Worm (Caenorhabditis elegans) whole organism, young adult: ENCODE data around the gene Y62H9A.16.

Experiments
- B0019.2 ChIP-seq: fragments of 200-800 bp; sonication (Bioruptor generic); conservative IDR thresholded peaks from 2 replicates; pipeline ENCODE4 v1.3.6; 2022; ENCODE audit warnings: missing genetic modification reagents, missing genetic modification characterization, missing compliant biosample characterization
- B0035.1 ChIP-seq: sonication (generic microtip); optimal IDR thresholded peaks from 2 replicates; lab custom pipeline; 2016; ENCODE audit warnings: missing genetic modification characterization, mild to moderate bottlenecking, missing compliant biosample characterization, missing genotype, missing genetic modification reagents
- B0261.1 ChIP-seq: sonication (generic microtip); optimal IDR thresholded peaks from 2 replicates; lab custom pipeline; 2016; ENCODE audit warnings: mild to moderate bottlenecking, missing genetic modification characterization, moderate library complexity, missing compliant biosample characterization
- C17E4.6 ChIP-seq: fragments of 200-800 bp; sonication (Bioruptor generic); IDR thresholded peaks from 2 replicates; pipeline ENCODE4 v1.3.6; 2022; ENCODE audit warnings: missing genetic modification reagents, missing genetic modification characterization, missing compliant biosample characterization
- D2030.7 ChIP-seq: fragments of 200-800 bp; sonication (Bioruptor generic); IDR thresholded peaks from 2 replicates; pipeline ENCODE4 v1.3.6; 2022; ENCODE audit warnings: missing genetic modification reagents, missing genetic modification characterization, missing compliant biosample characterization
- F23B12.7 ChIP-seq: sonication (generic microtip); optimal IDR thresholded peaks from 2 replicates; lab custom pipeline; 2017; ENCODE audit warnings: missing genetic modification characterization, mild to moderate bottlenecking, missing compliant biosample characterization, antibody characterized with exemption, moderate library complexity; ENCODE audit not compliant: insufficient read depth
- F33H1.4 ChIP-seq: fragments of 200-800 bp; sonication (Bioruptor generic); IDR thresholded peaks from 2 replicates; pipeline ENCODE4 v1.3.6; 2022; ENCODE audit warnings: missing genetic modification reagents, missing genetic modification characterization, missing compliant biosample characterization
- F37B4.10 ChIP-seq: fragments of 200-800 bp; sonication (Bioruptor generic); IDR thresholded peaks from 2 replicates; pipeline ENCODE4 v1.3.6; 2022; ENCODE audit warnings: missing genetic modification characterization, missing compliant biosample characterization
- F57C9.4 ChIP-seq: sonication (generic microtip); optimal IDR thresholded peaks from 2 replicates; lab custom pipeline; 2017; ENCODE audit warnings: mild to moderate bottlenecking, missing genetic modification characterization, missing compliant biosample characterization
- T26A5.8 ChIP-seq: sonication (generic microtip); optimal IDR thresholded peaks from 2 replicates; lab custom pipeline; 2016; ENCODE audit warnings: missing genetic modification characterization, missing compliant biosample characterization
- Y53G8AR.9 ChIP-seq: fragments of 200-800 bp; sonication (Bioruptor generic); conservative IDR thresholded peaks from 2 replicates; pipeline ENCODE4 v1.3.6; 2022; ENCODE audit warnings: missing genetic modification reagents, missing genetic modification characterization, missing compliant biosample characterization
- ZK185.1 ChIP-seq: sonication (generic microtip); optimal IDR thresholded peaks from 2 replicates; lab custom pipeline; 2016; ENCODE audit warnings: mild to moderate bottlenecking, missing genetic modification characterization, missing compliant biosample characterization; ENCODE audit not compliant: poor library complexity, severe bottlenecking
- aptf-3 ChIP-seq: fragments of 200-800 bp; sonication (Bioruptor generic); IDR thresholded peaks from 2 replicates; pipeline ENCODE4 v1.3.6; 2022; ENCODE audit warnings: missing genetic modification characterization, missing compliant biosample characterization
- atf-7 ChIP-seq: sonication (generic microtip); optimal IDR thresholded peaks from 2 replicates; lab custom pipeline; 2017; ENCODE audit warnings: mild to moderate bottlenecking, missing genetic modification characterization, missing compliant biosample characterization
- athp-1 ChIP-seq: sonication (generic microtip); optimal IDR thresholded peaks from 2 replicates; lab custom pipeline; 2017; ENCODE audit warnings: mild to moderate bottlenecking, missing genetic modification characterization, missing compliant biosample characterization
- attf-6 ChIP-seq: fragments of 200-800 bp; sonication (Bioruptor generic); IDR thresholded peaks from 2 replicates; pipeline ENCODE4 v1.3.6; 2022; ENCODE audit warnings: missing genetic modification reagents, missing genetic modification characterization, missing compliant biosample characterization
- bed-2 ChIP-seq: fragments of 200-800 bp; sonication (Bioruptor generic); IDR thresholded peaks from 2 replicates; pipeline ENCODE4 v1.3.6; 2022; ENCODE audit warnings: missing genetic modification reagents, missing genetic modification characterization, missing compliant biosample characterization
- ccch-3 ChIP-seq: fragments of 200-800 bp; sonication (Bioruptor generic); optimal IDR thresholded peaks from 2 replicates; lab custom pipeline; 2018; ENCODE audit warnings: mild to moderate bottlenecking, missing genetic modification characterization, missing compliant biosample characterization
- ceh-79 ChIP-seq: sonication (generic microtip); optimal IDR thresholded peaks from 2 replicates; lab custom pipeline; 2017; ENCODE audit warnings: mild to moderate bottlenecking, missing genetic modification characterization, missing compliant biosample characterization
- dpff-1 ChIP-seq: sonication (generic microtip); optimal IDR thresholded peaks from 2 replicates; lab custom pipeline; 2017; ENCODE audit warnings: mild to moderate bottlenecking, missing genetic modification characterization, missing compliant biosample characterization
- egl-44 ChIP-seq: fragments of 200-800 bp; sonication (Bioruptor generic); IDR thresholded peaks from 2 replicates; pipeline ENCODE4 v1.3.6; 2022; ENCODE audit warnings: missing genetic modification reagents, missing genetic modification characterization, missing compliant biosample characterization
- egrh-3 ChIP-seq: fragments of 200-800 bp; sonication (Bioruptor generic); IDR thresholded peaks from 2 replicates; pipeline ENCODE4 v1.3.6; 2022; ENCODE audit warnings: missing genetic modification reagents, missing genetic modification characterization, missing compliant biosample characterization
- fkh-3 ChIP-seq: sonication (generic microtip); optimal IDR thresholded peaks from 2 replicates; lab custom pipeline; 2016; ENCODE audit warnings: mild to moderate bottlenecking, missing genetic modification characterization, missing compliant biosample characterization
- hlh-26 ChIP-seq: fragments of 200-800 bp; sonication (Bioruptor generic); conservative IDR thresholded peaks from 2 replicates; pipeline ENCODE4 v1.3.6; 2022; ENCODE audit warnings: missing genetic modification reagents, missing genetic modification characterization, missing compliant biosample characterization
- hsf-1 ChIP-seq: fragments of 200-800 bp; sonication (Bioruptor generic); IDR thresholded peaks from 2 replicates; pipeline ENCODE4 v1.3.6; 2022; ENCODE audit warnings: missing genetic modification reagents, missing genetic modification characterization, missing compliant biosample characterization
- let-607 ChIP-seq, 2 experiments: fragments of 200-800 bp in 1 of 2; sonication (Bioruptor generic) in 1 of 2; sonication (generic microtip) in 1 of 2; optimal IDR thresholded peaks; 2 replicates each; lab custom pipeline; 2016 to 2018; ENCODE audit warnings: mild to moderate bottlenecking in 2 of 2, missing compliant biosample characterization in 2 of 2, missing genetic modification characterization in 2 of 2, moderate library complexity in 2 of 2, missing genotype in 1 of 2
- lin-54 ChIP-seq: fragments of 200-800 bp; sonication (Bioruptor generic); optimal IDR thresholded peaks from 2 replicates; lab custom pipeline; 2018; ENCODE audit warnings: mild to moderate bottlenecking, missing genetic modification characterization, missing compliant biosample characterization
- madf-3 ChIP-seq: fragments of 200-800 bp; sonication (Bioruptor generic); IDR thresholded peaks from 2 replicates; pipeline ENCODE4 v1.3.6; 2022; ENCODE audit warnings: missing genetic modification reagents, missing genetic modification characterization, missing compliant biosample characterization
- madf-6 ChIP-seq: fragments of 200-800 bp; sonication (Bioruptor generic); IDR thresholded peaks from 2 replicates; pipeline ENCODE4 v1.3.6; 2022; ENCODE audit warnings: missing genetic modification reagents, missing genetic modification characterization, missing compliant biosample characterization
- madf-8 ChIP-seq: fragments of 200-800 bp; sonication (Bioruptor generic); conservative IDR thresholded peaks from 2 replicates; pipeline ENCODE4 v1.3.6; 2022; ENCODE audit warnings: missing genetic modification reagents, missing genetic modification characterization, missing compliant biosample characterization
- mcd-1 ChIP-seq: fragments of 200-800 bp; sonication (Bioruptor generic); IDR thresholded peaks from 2 replicates; pipeline ENCODE4 v1.3.6; 2022; ENCODE audit warnings: missing genetic modification reagents, missing genetic modification characterization, missing compliant biosample characterization
- mes-4 ChIP-seq: sonication (generic microtip); optimal IDR thresholded peaks from 2 replicates; lab custom pipeline; 2016; ENCODE audit warnings: missing genotype, missing genetic modification characterization, missing compliant biosample characterization
- mxl-1 ChIP-seq: sonication (generic microtip); optimal IDR thresholded peaks from 2 replicates; lab custom pipeline; 2016; ENCODE audit warnings: missing genetic modification characterization, missing compliant biosample characterization
- nfya-2 ChIP-seq: fragments of 200-800 bp; sonication (Bioruptor generic); IDR thresholded peaks from 2 replicates; pipeline ENCODE4 v1.3.6; 2022; ENCODE audit warnings: missing genetic modification reagents, missing genetic modification characterization, missing compliant biosample characterization
- nhr-179 ChIP-seq: sonication (generic microtip); optimal IDR thresholded peaks from 2 replicates; lab custom pipeline; 2016; ENCODE audit warnings: mild to moderate bottlenecking, missing genetic modification characterization, missing compliant biosample characterization
- nhr-80 ChIP-seq: sonication (generic microtip); optimal IDR thresholded peaks from 2 replicates; lab custom pipeline; 2016; ENCODE audit warnings: missing genetic modification characterization, missing compliant biosample characterization
- rpc-1 ChIP-seq, 2 experiments: fragments of 150-350 bp in 1 of 2; sonication (generic microtip) in 1 of 2; optimal IDR thresholded peaks; 2 replicates each; lab custom pipeline; 2014 to 2018; ENCODE audit warnings: missing biosample characterization in 1 of 2, missing genetic modification characterization in 1 of 2, missing genetic modification reagents in 1 of 2, missing genotype in 1 of 2
- sptf-2 ChIP-seq: fragments of 200-800 bp; sonication (Bioruptor generic); optimal IDR thresholded peaks from 2 replicates; lab custom pipeline; 2018; ENCODE audit warnings: mild to moderate bottlenecking, missing genetic modification characterization, missing compliant biosample characterization
- unc-130 ChIP-seq: sonication (generic microtip); optimal IDR thresholded peaks from 2 replicates; lab custom pipeline; 2016; ENCODE audit warnings: missing genetic modification reagents, missing genetic modification characterization, missing compliant biosample characterization
- xnd-1 ChIP-seq: sonication (generic microtip); optimal IDR thresholded peaks from 2 replicates; lab custom pipeline; 2016; ENCODE audit warnings: missing genotype, missing genetic modification reagents, missing genetic modification characterization, missing compliant biosample characterization
- zfh-2 ChIP-seq: fragments of 200-800 bp; sonication (Bioruptor generic); conservative IDR thresholded peaks from 2 replicates; pipeline ENCODE4 v1.3.6; 2022; ENCODE audit warnings: missing genetic modification reagents, missing genetic modification characterization, missing compliant biosample characterization
- zim-3 ChIP-seq: sonication (generic microtip); optimal IDR thresholded peaks from 2 replicates; lab custom pipeline; 2017; ENCODE audit warnings: mild to moderate bottlenecking, missing genetic modification characterization, moderate library complexity, missing compliant biosample characterization
- ztf-18 ChIP-seq: sonication (generic microtip); optimal IDR thresholded peaks from 2 replicates; lab custom pipeline; 2016; ENCODE audit warnings: missing genotype, mild to moderate bottlenecking, missing genetic modification characterization, missing compliant biosample characterization
- ztf-22 ChIP-seq: fragments of 200-800 bp; sonication (Bioruptor generic); optimal IDR thresholded peaks from 2 replicates; lab custom pipeline; 2018; ENCODE audit warnings: mild to moderate bottlenecking, missing genetic modification characterization, moderate library complexity, missing compliant biosample characterization
- ztf-26 ChIP-seq: sonication (generic microtip); optimal IDR thresholded peaks from 2 replicates; lab custom pipeline; 2017; ENCODE audit warnings: missing genetic modification characterization, missing compliant biosample characterization
- ztf-28 ChIP-seq: fragments of 200-800 bp; sonication (Bioruptor generic); IDR thresholded peaks from 2 replicates; pipeline ENCODE4 v1.3.6; 2022; ENCODE audit warnings: missing genetic modification reagents, missing genetic modification characterization, missing compliant biosample characterization
- ztf-3 ChIP-seq: fragments of 200-800 bp; sonication (Bioruptor generic); optimal IDR thresholded peaks from 2 replicates; lab custom pipeline; 2018; ENCODE audit warnings: mild to moderate bottlenecking, missing genetic modification characterization, missing compliant biosample characterization

Gene Y62H9A.16

DNA sequence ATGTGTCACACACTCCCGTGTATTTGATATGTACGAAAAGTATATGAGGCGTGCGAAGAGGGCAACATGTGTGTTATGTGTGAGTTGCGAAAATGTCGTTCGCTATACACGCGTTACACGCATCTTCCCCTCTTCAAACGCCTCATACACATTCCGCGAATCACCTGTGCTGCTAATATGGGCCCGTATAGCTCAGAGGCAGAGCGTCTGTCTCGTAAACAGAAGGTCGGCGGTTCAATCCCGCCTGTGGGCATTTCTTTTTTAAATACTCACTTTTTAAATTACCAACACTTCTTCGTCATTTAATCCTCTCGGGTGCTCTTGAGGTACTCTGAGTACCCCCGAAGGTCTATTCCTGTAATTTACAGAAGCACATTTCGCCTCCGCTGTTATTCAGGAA lies 15.5 kb downstream of the Y62H9A.16 start (continued):
- no peak for TF ChIP-seq xnd-1 (tag; lab: Kevin White, UChicago)
- peak; percentile 50 for TF ChIP-seq ZK185.1 (tag; lab: Kevin White, UChicago)
- TF ChIP-seq rpc-1 (optimal IDR thresholded peaks at IDR 0.05; lab: Kevin White, UChicago): peak; percentile 71
- peak; percentile 93 for TF ChIP-seq rpc-1 (tag; optimal IDR thresholded peaks at IDR 0.05; lab: Kevin White, UChicago)
- no peak for TF ChIP-seq Y53G8AR.9 (GFP tag; lab: Robert Waterston, UW)
- peak; percentile 63 for TF ChIP-seq attf-6 (GFP tag; lab: Robert Waterston, UW)
- peak; percentile 89 for TF ChIP-seq B0261.1 (tag; lab: Kevin White, UChicago)
- TF ChIP-seq F33H1.4 (GFP tag; lab: Robert Waterston, UW): no peak
- peak; percentile 46 for TF ChIP-seq sptf-2 (GFP tag; lab: Kevin White, UChicago)
- no peak for TF ChIP-seq madf-8 (GFP tag; lab: Robert Waterston, UW)
- TF ChIP-seq ztf-22 (GFP tag; lab: Kevin White, UChicago): no peak
- no peak for TF ChIP-seq hlh-26
- TF ChIP-seq ztf-28 (GFP tag; lab: Robert Waterston, UW): peak; percentile 71; the same call in 1 of the 2 replicates
- TF ChIP-seq D2030.7 (GFP tag; lab: Robert Waterston, UW): peak; percentile 86
- TF ChIP-seq zfh-2: no peak
- TF ChIP-seq bed-2 (GFP tag; lab: Robert Waterston, UW): no peak
- peak; percentile 2 for TF ChIP-seq mes-4 (tag; lab: Kevin White, UChicago)
- no peak for TF ChIP-seq fkh-3 (tag; lab: Kevin White, UChicago)
- no peak for TF ChIP-seq B0019.2
- TF ChIP-seq hsf-1 (GFP tag; lab: Robert Waterston, UW): no peak
- no peak for TF ChIP-seq ceh-79
- TF ChIP-seq madf-6 (GFP tag; lab: Robert Waterston, UW): no peak; the same call in 1 of the 2 replicates
- TF ChIP-seq mcd-1 (GFP tag; lab: Robert Waterston, UW): no peak
- no peak for TF ChIP-seq F57C9.4 (tag; lab: Kevin White, UChicago)
- no peak for TF ChIP-seq ccch-3
- peak; percentile 42 for TF ChIP-seq B0035.1
- TF ChIP-seq atf-7 (tag; lab: Kevin White, UChicago): peak; percentile 26
- no peak for TF ChIP-seq dpff-1 (tag; lab: Kevin White, UChicago)
- TF ChIP-seq F37B4.10 (GFP tag; lab: Robert Waterston, UW): no peak
- peak; percentile 85 for TF ChIP-seq mxl-1 (tag; lab: Kevin White, UChicago)
- TF ChIP-seq unc-130 (GFP tag; lab: Kevin White, UChicago): no peak
- TF ChIP-seq lin-54 (GFP tag; lab: Kevin White, UChicago): peak; percentile 52
- TF ChIP-seq, all 124 proteins: peak for 51

ce11 chrX:11934933-11935332 lies 16.8 kb downstream of the Y62H9A.16 start:
- peak; percentile 13 for TF ChIP-seq fkh-3 (tag; lab: Kevin White, UChicago)
- TF ChIP-seq ztf-26: peak; percentile 71
- peak; percentile 52 for TF ChIP-seq ztf-18 (tag; lab: Kevin White, UChicago)
- no peak for TF ChIP-seq hsf-1 (GFP tag; lab: Robert Waterston, UW)
- peak; percentile 70 for TF ChIP-seq mcd-1 (GFP tag; lab: Robert Waterston, UW)
- no peak for TF ChIP-seq hlh-26
- peak; percentile 59; the same call in 1 of the 2 replicates for TF ChIP-seq egrh-3 (GFP tag; lab: Robert Waterston, UW)
- peak in 1 of 2 experiments; percentile 54 for TF ChIP-seq let-607 (tag; optimal IDR thresholded peaks at IDR 0.05; lab: Kevin White, UChicago)
- TF ChIP-seq xnd-1 (tag; lab: Kevin White, UChicago): no peak
- peak; percentile 45 for TF ChIP-seq F23B12.7 (tag; lab: Kevin White, UChicago)
- TF ChIP-seq unc-130 (GFP tag; lab: Kevin White, UChicago): peak; percentile 32
- TF ChIP-seq nfya-2 (GFP tag; lab: Robert Waterston, UW): no peak
- peak; percentile 82 for TF ChIP-seq egl-44 (GFP tag; lab: Robert Waterston, UW)
- TF ChIP-seq zim-3 (tag; lab: Kevin White, UChicago): peak; percentile 25
- TF ChIP-seq nhr-179 (tag; lab: Kevin White, UChicago): peak; percentile 39
- no peak for TF ChIP-seq sptf-2 (GFP tag; lab: Kevin White, UChicago)
- TF ChIP-seq aptf-3 (GFP tag; lab: Robert Waterston, UW): no peak
- no peak for TF ChIP-seq C17E4.6 (GFP tag; lab: Robert Waterston, UW)
- TF ChIP-seq athp-1: no peak
- no peak for TF ChIP-seq ztf-3 (GFP tag; lab: Kevin White, UChicago)
- TF ChIP-seq nhr-80: peak; percentile 3
- no peak for TF ChIP-seq ceh-79
- no peak for TF ChIP-seq ztf-22 (GFP tag; lab: Kevin White, UChicago)
- peak; percentile 49 for TF ChIP-seq T26A5.8 (tag; lab: Kevin White, UChicago)
- TF ChIP-seq madf-3 (GFP tag; lab: Robert Waterston, UW): no peak
